Worm (Caenorhabditis elegans) whole organism, late embryonic: Measurements from ENCODE around the gene hex-5.

Experiments
- ama-1 ChIP-seq: fragments of 150-350 bp; optimal IDR thresholded peaks from 2 replicates; lab custom pipeline; 2014
- ceh-2 ChIP-seq: sonication (generic microtip); optimal IDR thresholded peaks from 2 replicates; lab custom pipeline; 2016; ENCODE audit warnings: missing genotype, missing genetic modification characterization, missing compliant biosample characterization
- ceh-24 ChIP-seq: sonication (generic microtip); optimal IDR thresholded peaks from 2 replicates; lab custom pipeline; 2016; ENCODE audit warnings: mild to moderate bottlenecking, missing genetic modification characterization, missing compliant biosample characterization
- ceh-31 ChIP-seq: sonication (generic microtip); optimal IDR thresholded peaks from 2 replicates; lab custom pipeline; 2016; ENCODE audit warnings: missing genetic modification characterization, missing compliant biosample characterization
- ceh-6 ChIP-seq: fragments of 200-800 bp; sonication (Bioruptor generic); optimal IDR thresholded peaks from 2 replicates; lab custom pipeline; 2018; ENCODE audit warnings: mild to moderate bottlenecking, missing genetic modification characterization, missing compliant biosample characterization
- fkh-10 ChIP-seq: fragments of 150-350 bp; optimal IDR thresholded peaks from 2 replicates; lab custom pipeline; 2014; ENCODE audit warnings: missing biosample characterization, missing genetic modification reagents, missing genetic modification characterization
- hlh-6 ChIP-seq: sonication (generic microtip); optimal IDR thresholded peaks from 2 replicates; lab custom pipeline; 2016; ENCODE audit warnings: missing genotype, missing genetic modification characterization, missing compliant biosample characterization
- mec-3 ChIP-seq: sonication (generic microtip); optimal IDR thresholded peaks from 2 replicates; lab custom pipeline; 2016; ENCODE audit warnings: borderline replicate concordance, missing genetic modification characterization, missing compliant biosample characterization
- nfya-1 ChIP-seq: sonication (generic microtip); optimal IDR thresholded peaks from 2 replicates; lab custom pipeline; 2017; ENCODE audit warnings: missing genetic modification characterization, mild to moderate bottlenecking, missing compliant biosample characterization, antibody characterized with exemption, moderate library complexity
- nhr-11 ChIP-seq: fragments of 150-350 bp; optimal IDR thresholded peaks from 2 replicates; lab custom pipeline; 2014; ENCODE audit warnings: missing biosample characterization, missing genetic modification characterization
- pha-4 ChIP-seq: fragments of 150-350 bp; optimal IDR thresholded peaks from 2 replicates; lab custom pipeline; 2018; ENCODE audit warnings: missing biosample characterization, missing genetic modification reagents, missing genetic modification characterization
- tbx-2 ChIP-seq: sonication (generic microtip); optimal IDR thresholded peaks from 2 replicates; lab custom pipeline; 2016; ENCODE audit warnings: missing genetic modification characterization, missing compliant biosample characterization
- unc-55 ChIP-seq: sonication (generic microtip); optimal IDR thresholded peaks from 2 replicates; lab custom pipeline; 2017; ENCODE audit warnings: missing biosample characterization, missing genetic modification reagents, missing genetic modification characterization

- TF ChIP-seq fkh-10 (GFP tag; lab: Kevin White, UChicago) (no peak), ceh-24 (no peak), unc-55 (GFP tag; lab: Kevin White, UChicago) (no peak), hlh-6 (tag; lab: Kevin White, UChicago) (no peak), ceh-2 (tag; lab: Kevin White, UChicago) (no peak), nhr-11 (tag; lab: Kevin White, UChicago) (no peak), mec-3 (tag; lab: Kevin White, UChicago) (no peak), ama-1 (lab: Kevin White, UChicago) (no peak), ceh-31 (tag; lab: Kevin White, UChicago) (no peak), ceh-6 (no peak), pha-4 (tag; lab: Kevin White, UChicago) (no peak), nfya-1 (tag; lab: Kevin White, UChicago) (no peak), tbx-2 (no peak)
Measured at ce11 chrX:14881119-14881518, 23.9 kb downstream of the hex-5 start, which contains the start of gene flp-8.
